Worm (Caenorhabditis elegans): Measurements from ENCODE around the gene srj-5.

DNA sequence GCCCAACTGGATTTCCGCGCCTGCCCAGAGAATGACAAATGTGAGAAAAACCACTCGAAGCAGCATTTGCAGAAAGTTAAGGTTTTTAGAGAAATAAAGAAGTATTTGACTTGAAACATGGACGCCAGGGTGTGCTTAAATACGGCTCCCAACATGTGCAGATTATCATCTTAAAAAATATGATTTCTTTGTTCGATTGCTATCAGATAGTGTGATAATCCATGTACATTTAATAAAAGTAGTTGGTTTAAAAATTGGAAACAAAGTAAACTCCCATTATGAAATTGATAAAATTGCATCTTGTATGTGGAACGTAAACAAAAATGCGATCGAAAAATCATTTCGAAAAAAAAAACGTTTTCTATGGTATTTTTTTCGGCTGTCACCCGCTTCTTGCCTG is 25.3 kb downstream of the srj-5 start, which contains the start of gene F48G7.8:
- TF ChIP-seq saeg-2 (GFP tag; IDR thresholded peaks at IDR 0.05) (no peak), pqm-1 (tag; optimal IDR thresholded peaks at IDR 0.05) (no peak), snpc-4 (tag; optimal IDR thresholded peaks at IDR 0.05) (no peak), lin-13 (GFP tag; optimal IDR thresholded peaks at IDR 0.05) (no peak), F26F4.8 (GFP tag; conservative IDR thresholded peaks at IDR 0.05) (no peak), nhr-11 (tag; optimal IDR thresholded peaks at IDR 0.05) (no peak), fkh-10 (GFP tag; optimal IDR thresholded peaks at IDR 0.05) (no peak), zfp-3 (GFP tag; conservative IDR thresholded peaks at IDR 0.05) (no peak), nhr-42 (GFP tag; IDR thresholded peaks at IDR 0.05) (no peak), zfp-2 (tag; optimal IDR thresholded peaks at IDR 0.05) (no peak), nhr-76 (tag; optimal IDR thresholded peaks at IDR 0.05) (no peak), F10B5.3 (tag; optimal IDR thresholded peaks at IDR 0.05) (no peak), nhr-28 (tag; optimal IDR thresholded peaks at IDR 0.05) (no peak), R02D3.7 (tag; optimal IDR thresholded peaks at IDR 0.05) (no peak)

All from whole organism, L4 larva.